Fruit fly (Drosophila melanogaster): ENCODE measurements around the gene MSAmiP.

MSAmiP gene

dm6 chr3R:16896193-16896592, at the start of gene MSAmiP:
Gene MSAmiP, minus strand, starts transcription at chr3R:16896293.
- TF ChIP-seq CG10348 (GFP tag; IDR thresholded peaks at IDR 0.05): no peak
- TF ChIP-seq D1 (tag; optimal IDR thresholded peaks at IDR 0.05): no peak

dm6 chr3R:16944267-16944666, 48.2 kb upstream of the MSAmiP start:
- TF ChIP-seq CG8159 (tag; optimal IDR thresholded peaks at IDR 0.05) (no peak), D1 (tag; optimal IDR thresholded peaks at IDR 0.05) (no peak), Pif1A (GFP tag; optimal IDR thresholded peaks at IDR 0.05) (no peak), CG34367 (tag; optimal IDR thresholded peaks at IDR 0.05) (no peak), CG4496 (GFP tag; IDR thresholded peaks at IDR 0.05) (no peak), CG12605 (GFP tag; IDR thresholded peaks at IDR 0.05) (no peak), CG10348 (GFP tag; IDR thresholded peaks at IDR 0.05) (no peak), CG17806 (tag; optimal IDR thresholded peaks at IDR 0.05) (no peak), gl (tag; optimal IDR thresholded peaks at IDR 0.05) (no peak), Snoo (tag; optimal IDR thresholded peaks at IDR 0.05) (no peak), CG9948 (tag; optimal IDR thresholded peaks at IDR 0.05) (no peak), CG13204 (GFP tag; optimal IDR thresholded peaks at IDR 0.05) (no peak), EcR (GFP tag; optimal IDR thresholded peaks at IDR 0.05) (no peak), rn (GFP tag; IDR thresholded peaks at IDR 0.05) (no peak), fd96Ca (GFP tag; IDR thresholded peaks at IDR 0.05) (no peak), CG32121 (GFP tag; IDR thresholded peaks at IDR 0.05) (no peak), Ets98B (GFP tag; IDR thresholded peaks at IDR 0.05) (no peak), CG8301 (tag; optimal IDR thresholded peaks at IDR 0.05) (no peak), CG15710 (tag; optimal IDR thresholded peaks at IDR 0.05) (no peak), Pif1B (GFP tag; optimal IDR thresholded peaks at IDR 0.05) (no peak)

- no peak for TF ChIP-seq CG9948 (tag; optimal IDR thresholded peaks at IDR 0.05)
- TF ChIP-seq CG14655 (GFP tag; optimal IDR thresholded peaks at IDR 0.05): peak; percentile 35
- peak; percentile 27 for TF ChIP-seq CG8159 (tag; optimal IDR thresholded peaks at IDR 0.05)
Measured at dm6 chr3R:16941285-16941684, 45.2 kb upstream of the MSAmiP start.

- TF ChIP-seq CG14655 (GFP tag; optimal IDR thresholded peaks at IDR 0.05) (no peak), CG9948 (tag; optimal IDR thresholded peaks at IDR 0.05) (no peak), fd96Ca (GFP tag; IDR thresholded peaks at IDR 0.05) (no peak), CG12605 (GFP tag; IDR thresholded peaks at IDR 0.05) (no peak), CG32121 (GFP tag; IDR thresholded peaks at IDR 0.05) (no peak), Pif1A (GFP tag; optimal IDR thresholded peaks at IDR 0.05) (no peak), Ets98B (GFP tag; IDR thresholded peaks at IDR 0.05) (no peak), CG15710 (tag; optimal IDR thresholded peaks at IDR 0.05) (no peak), CG10348 (GFP tag; IDR thresholded peaks at IDR 0.05) (no peak), EcR (GFP tag; optimal IDR thresholded peaks at IDR 0.05) (no peak), CG8159 (tag; optimal IDR thresholded peaks at IDR 0.05) (no peak), CG8301 (tag; optimal IDR thresholded peaks at IDR 0.05) (no peak), CG4496 (GFP tag; IDR thresholded peaks at IDR 0.05) (no peak), Snoo (tag; optimal IDR thresholded peaks at IDR 0.05) (no peak), gl (tag; optimal IDR thresholded peaks at IDR 0.05) (no peak), rn (GFP tag; IDR thresholded peaks at IDR 0.05) (no peak), CG17806 (tag; optimal IDR thresholded peaks at IDR 0.05) (no peak), D1 (tag; optimal IDR thresholded peaks at IDR 0.05) (no peak), Pif1B (GFP tag; optimal IDR thresholded peaks at IDR 0.05) (no peak)
Measured at dm6 chr3R:16940520-16940919, 44.4 kb upstream of the MSAmiP start.

dm6 chr3R:16936319-16936718, 40.2 kb upstream of the MSAmiP start:
- no peak for TF ChIP-seq Ets98B (GFP tag; IDR thresholded peaks at IDR 0.05)

- TF ChIP-seq CG13204 (GFP tag; optimal IDR thresholded peaks at IDR 0.05): peak; percentile 49
- no peak for TF ChIP-seq CG17806 (tag; optimal IDR thresholded peaks at IDR 0.05)
Measured at dm6 chr3R:16934154-16934992, 38.3 kb upstream of the MSAmiP start.

dm6 chr3R:16933350-16933749, 37.3 kb upstream of the MSAmiP start:
- peak; percentile 11 for TF ChIP-seq CG13204 (GFP tag; optimal IDR thresholded peaks at IDR 0.05)
- no peak for TF ChIP-seq Ets98B (GFP tag; IDR thresholded peaks at IDR 0.05)

- TF ChIP-seq CG8159 (tag; optimal IDR thresholded peaks at IDR 0.05): no peak
- TF ChIP-seq CG17806 (tag; optimal IDR thresholded peaks at IDR 0.05): no peak
- TF ChIP-seq CG9948 (tag; optimal IDR thresholded peaks at IDR 0.05): no peak
- TF ChIP-seq CG13204 (GFP tag; optimal IDR thresholded peaks at IDR 0.05): no peak
- TF ChIP-seq rn (GFP tag; IDR thresholded peaks at IDR 0.05): no peak
- TF ChIP-seq D1 (tag; optimal IDR thresholded peaks at IDR 0.05): no peak
- no peak for TF ChIP-seq fd96Ca (GFP tag; IDR thresholded peaks at IDR 0.05)
- no peak for TF ChIP-seq Pif1B (GFP tag; optimal IDR thresholded peaks at IDR 0.05)
- TF ChIP-seq CG10348 (GFP tag; IDR thresholded peaks at IDR 0.05): no peak
- no peak for TF ChIP-seq gl (tag; optimal IDR thresholded peaks at IDR 0.05)
- no peak for TF ChIP-seq CG14655 (GFP tag; optimal IDR thresholded peaks at IDR 0.05)
- TF ChIP-seq Ets98B (GFP tag; IDR thresholded peaks at IDR 0.05): no peak
- TF ChIP-seq Snoo (tag; optimal IDR thresholded peaks at IDR 0.05): no peak
- TF ChIP-seq CG12605 (GFP tag; IDR thresholded peaks at IDR 0.05): no peak
- no peak for TF ChIP-seq CG15710 (tag; optimal IDR thresholded peaks at IDR 0.05)
- TF ChIP-seq CG32121 (GFP tag; IDR thresholded peaks at IDR 0.05): no peak
- no peak for TF ChIP-seq EcR (GFP tag; optimal IDR thresholded peaks at IDR 0.05)
- no peak for TF ChIP-seq CG8301 (tag; optimal IDR thresholded peaks at IDR 0.05)
- no peak for TF ChIP-seq CG4496 (GFP tag; IDR thresholded peaks at IDR 0.05)
- TF ChIP-seq Pif1A (GFP tag; optimal IDR thresholded peaks at IDR 0.05): no peak
Measured at dm6 chr3R:16932868-16933267, 36.8 kb upstream of the MSAmiP start.
